Worm (Caenorhabditis elegans) whole organism, L4 larva: ENCODE data around the gene ZK418.10.

Experiments used
- D1046.2 ChIP-seq: fragments of 200-800 bp; sonication (Bioruptor generic); IDR thresholded peaks from 2 replicates; pipeline ENCODE4 v1.3.6; 2022; ENCODE audit warnings: missing genetic modification characterization, missing compliant biosample characterization
- F49E8.2 ChIP-seq: sonication (generic microtip); optimal IDR thresholded peaks from 2 replicates; lab custom pipeline; 2016; ENCODE audit warnings: missing compliant biosample characterization, mild to moderate bottlenecking, missing genetic modification characterization, borderline replicate concordance
- Y105C5A.15 ChIP-seq: fragments of 200-800 bp; sonication (Bioruptor generic); IDR thresholded peaks from 2 replicates; pipeline ENCODE4 v1.3.6; 2022; ENCODE audit warnings: missing genetic modification characterization, missing compliant biosample characterization
- Y48G9A.11 ChIP-seq: fragments of 200-800 bp; sonication (Bioruptor generic); IDR thresholded peaks from 2 replicates; pipeline ENCODE4 v1.3.6; 2022; ENCODE audit warnings: missing genetic modification reagents, missing genetic modification characterization, missing compliant biosample characterization
- ZK546.5 ChIP-seq, 2 experiments: sonication (generic microtip); optimal IDR thresholded peaks; 2 replicates each; lab custom pipeline; 2017; ENCODE audit warnings: missing biosample characterization in 2 of 2, missing genetic modification characterization in 2 of 2
- aha-1 ChIP-seq: fragments of 150-350 bp; peaks from one replicate; lab custom pipeline; 2014; ENCODE audit warnings: missing biosample characterization, missing genetic modification characterization
- arid-1 ChIP-seq: fragments of 200-800 bp; sonication (Bioruptor generic); conservative IDR thresholded peaks from 2 replicates; pipeline ENCODE4 v1.3.6; 2022; ENCODE audit warnings: missing genetic modification reagents, missing genetic modification characterization, missing compliant biosample characterization
- ceh-20 ChIP-seq: fragments of 200-800 bp; sonication (Bioruptor generic); IDR thresholded peaks from 2 replicates; pipeline ENCODE4 v1.3.6; 2022; ENCODE audit warnings: missing genetic modification reagents, missing genetic modification characterization, missing compliant biosample characterization
- ceh-28 ChIP-seq: fragments of 150-350 bp; optimal IDR thresholded peaks from 2 replicates; lab custom pipeline; 2014; ENCODE audit warnings: missing biosample characterization, missing genetic modification reagents, missing genetic modification characterization
- ceh-32 ChIP-seq: sonication (generic microtip); optimal IDR thresholded peaks from 2 replicates; lab custom pipeline; 2016; ENCODE audit warnings: mild to moderate bottlenecking, missing genetic modification characterization, missing compliant biosample characterization; ENCODE audit not compliant: poor library complexity
- ceh-82 ChIP-seq: sonication (generic microtip); optimal IDR thresholded peaks from 2 replicates; lab custom pipeline; 2017; ENCODE audit warnings: missing biosample characterization, missing genetic modification characterization
- ces-1 ChIP-seq: fragments of 150-350 bp; sonication (generic microtip); optimal IDR thresholded peaks from 4 replicates; lab custom pipeline; 2014; ENCODE audit warnings: missing biosample characterization, missing genetic modification reagents, missing genetic modification characterization
- cey-2 ChIP-seq: sonication (generic microtip); optimal IDR thresholded peaks from 3 replicates; lab custom pipeline; 2017; ENCODE audit warnings: missing genetic modification characterization, mild to moderate bottlenecking, missing compliant biosample characterization, antibody characterized with exemption, borderline replicate concordance; ENCODE audit not compliant: insufficient read depth
- ctbp-1 ChIP-seq: fragments of 200-800 bp; sonication (Bioruptor generic); IDR thresholded peaks from 2 replicates; pipeline ENCODE4 v1.3.6; 2022; ENCODE audit warnings: missing genetic modification reagents, missing genetic modification characterization, missing compliant biosample characterization
- daf-12 ChIP-seq: fragments of 150-350 bp; optimal IDR thresholded peaks from 2 replicates; lab custom pipeline; 2014; ENCODE audit warnings: missing biosample characterization, missing genetic modification reagents, missing genetic modification characterization
- daf-16 ChIP-seq, 3 experiments: sonication (generic microtip); optimal IDR thresholded peaks; 2 replicates each; lab custom pipeline; 2016 to 2017; ENCODE audit warnings: missing genetic modification characterization in 3 of 3, missing genetic modification reagents in 3 of 3, mild to moderate bottlenecking in 2 of 3, missing compliant biosample characterization in 2 of 3, missing biosample characterization in 1 of 3, moderate library complexity in 1 of 3
- dmd-6 ChIP-seq: fragments of 200-800 bp; sonication (Bioruptor generic); IDR thresholded peaks from 2 replicates; pipeline ENCODE4 v1.3.6; 2022; ENCODE audit warnings: missing genetic modification reagents, missing genetic modification characterization, missing compliant biosample characterization
- dpl-1 ChIP-seq: fragments of 150-350 bp; optimal IDR thresholded peaks from 2 replicates; lab custom pipeline; 2014; ENCODE audit warnings: missing biosample characterization, missing genetic modification reagents, missing genetic modification characterization
- duxl-1 ChIP-seq: sonication (generic microtip); optimal IDR thresholded peaks from 2 replicates; lab custom pipeline; 2016; ENCODE audit warnings: mild to moderate bottlenecking, missing genetic modification characterization, moderate library complexity, missing compliant biosample characterization; ENCODE audit not compliant: poor library complexity
- fos-1 ChIP-seq: fragments of 150-350 bp; optimal IDR thresholded peaks from 2 replicates; lab custom pipeline; 2014; ENCODE audit warnings: missing biosample characterization, missing genetic modification characterization
- hlh-11 ChIP-seq: fragments of 200-800 bp; sonication (Bioruptor generic); optimal IDR thresholded peaks from 2 replicates; lab custom pipeline; 2018; ENCODE audit warnings: mild to moderate bottlenecking, missing genetic modification characterization, missing compliant biosample characterization
- hmg-1.1 ChIP-seq: fragments of 200-800 bp; sonication (Bioruptor generic); IDR thresholded peaks from 2 replicates; pipeline ENCODE4 v1.3.6; 2022; ENCODE audit warnings: missing genetic modification reagents, missing genetic modification characterization, missing compliant biosample characterization
- lim-7 ChIP-seq: fragments of 200-800 bp; sonication (Bioruptor generic); IDR thresholded peaks from 2 replicates; pipeline ENCODE4 v1.3.6; 2022; ENCODE audit warnings: missing genetic modification characterization, missing compliant biosample characterization
- lin-1 ChIP-seq: fragments of 200-800 bp; sonication (Bioruptor generic); IDR thresholded peaks from 2 replicates; pipeline ENCODE4 v1.3.6; 2022; ENCODE audit warnings: missing genetic modification reagents, missing genetic modification characterization, missing compliant biosample characterization
- lin-13 ChIP-seq: fragments of 150-350 bp; optimal IDR thresholded peaks from 2 replicates; lab custom pipeline; 2014; ENCODE audit warnings: missing biosample characterization, missing genetic modification reagents, missing genetic modification characterization
- lin-29 ChIP-seq: fragments of 200-800 bp; sonication (Bioruptor generic); IDR thresholded peaks from 2 replicates; pipeline ENCODE4 v1.3.6; 2022; ENCODE audit warnings: missing genetic modification reagents, missing genetic modification characterization, missing compliant biosample characterization
- lin-38 ChIP-seq: fragments of 200-800 bp; sonication (Bioruptor generic); IDR thresholded peaks from 2 replicates; pipeline ENCODE4 v1.3.6; 2022; ENCODE audit warnings: missing genetic modification reagents, missing genetic modification characterization, missing compliant biosample characterization
- madf-5 ChIP-seq, 2 experiments: fragments of 200-800 bp; sonication (Bioruptor generic); IDR thresholded peaks; 2 replicates each; pipeline ENCODE4 v1.3.6; 2022; ENCODE audit warnings: missing compliant biosample characterization in 2 of 2, missing genetic modification characterization in 2 of 2
- madf-9 ChIP-seq: fragments of 200-800 bp; sonication (Bioruptor generic); conservative IDR thresholded peaks from 2 replicates; pipeline ENCODE4 v1.3.6; 2022; ENCODE audit warnings: missing genetic modification reagents, missing genetic modification characterization, missing compliant biosample characterization
- mep-1 ChIP-seq: fragments of 150-350 bp; sonication (generic microtip); optimal IDR thresholded peaks from 3 replicates; lab custom pipeline; 2014; ENCODE audit warnings: missing biosample characterization, missing genetic modification characterization
- mes-2 ChIP-seq: sonication (generic microtip); optimal IDR thresholded peaks from 2 replicates; lab custom pipeline; 2016; ENCODE audit warnings: missing genotype, mild to moderate bottlenecking, missing genetic modification characterization, missing compliant biosample characterization; ENCODE audit not compliant: poor library complexity, severe bottlenecking
- nhr-102 ChIP-seq: sonication (generic microtip); optimal IDR thresholded peaks from 2 replicates; lab custom pipeline; 2016; ENCODE audit warnings: mild to moderate bottlenecking, missing genetic modification characterization, moderate library complexity, missing compliant biosample characterization
- nhr-237 ChIP-seq: sonication (generic microtip); optimal IDR thresholded peaks from 2 replicates; lab custom pipeline; 2017; ENCODE audit warnings: missing biosample characterization, missing genetic modification characterization
- nhr-28 ChIP-seq: fragments of 150-350 bp; optimal IDR thresholded peaks from 2 replicates; lab custom pipeline; 2014; ENCODE audit warnings: missing biosample characterization, missing genetic modification characterization
- nhr-77 ChIP-seq: fragments of 150-350 bp; optimal IDR thresholded peaks from 2 replicates; lab custom pipeline; 2014; ENCODE audit warnings: missing biosample characterization, missing genetic modification characterization
- pqm-1 ChIP-seq: sonication (generic microtip); optimal IDR thresholded peaks from 2 replicates; lab custom pipeline; 2017; ENCODE audit warnings: missing biosample characterization, missing genetic modification characterization
- rbr-2 ChIP-seq: sonication (generic microtip); optimal IDR thresholded peaks from 2 replicates; lab custom pipeline; 2016; ENCODE audit warnings: missing genotype, missing genetic modification characterization, missing compliant biosample characterization
- saeg-2 ChIP-seq: fragments of 200-800 bp; sonication (Bioruptor generic); IDR thresholded peaks from 2 replicates; pipeline ENCODE4 v1.3.6; 2022; ENCODE audit warnings: missing genetic modification reagents, missing genetic modification characterization, missing compliant biosample characterization
- skn-1 ChIP-seq: fragments of 150-350 bp; optimal IDR thresholded peaks from 2 replicates; lab custom pipeline; 2014; ENCODE audit warnings: missing biosample characterization, missing genetic modification characterization
- snpc-1.2 ChIP-seq: fragments of 200-800 bp; sonication (Bioruptor generic); IDR thresholded peaks from 2 replicates; pipeline ENCODE4 v1.3.6; 2022; ENCODE audit warnings: missing genetic modification reagents, missing genetic modification characterization, missing compliant biosample characterization
- spr-1 ChIP-seq: sonication (generic microtip); optimal IDR thresholded peaks from 2 replicates; lab custom pipeline; 2016; ENCODE audit warnings: mild to moderate bottlenecking, missing genetic modification characterization, missing compliant biosample characterization
- unc-130 ChIP-seq: sonication (generic microtip); optimal IDR thresholded peaks from 2 replicates; lab custom pipeline; 2016; ENCODE audit warnings: missing genetic modification reagents, missing genetic modification characterization, missing compliant biosample characterization
- ztf-11 ChIP-seq: fragments of 150-350 bp; optimal IDR thresholded peaks from 2 replicates; lab custom pipeline; 2014; ENCODE audit warnings: missing biosample characterization, missing genetic modification characterization
- ztf-7 ChIP-seq: fragments of 150-350 bp; optimal IDR thresholded peaks from 2 replicates; lab custom pipeline; 2014; ENCODE audit warnings: missing biosample characterization, missing genetic modification characterization

Gene ZK418.10

ce11 chrIII:7106854-7107253, 16.4 kb upstream of the ZK418.10 start (continued):
- no peak for TF ChIP-seq ceh-32 (tag; lab: Kevin White, UChicago)
- no peak for TF ChIP-seq nhr-237 (tag; lab: Kevin White, UChicago)
- TF ChIP-seq ceh-28 (tag; lab: Kevin White, UChicago): no peak
- no peak for TF ChIP-seq mep-1
- TF ChIP-seq pqm-1 (tag; lab: Kevin White, UChicago): peak; percentile 62
- TF ChIP-seq spr-1 (tag; lab: Kevin White, UChicago): no peak
- TF ChIP-seq lin-29 (GFP tag; lab: Robert Waterston, UW): no peak
- no peak for TF ChIP-seq dpl-1
- TF ChIP-seq snpc-1.2 (GFP tag; lab: Robert Waterston, UW): no peak
- peak; percentile 57 for TF ChIP-seq hlh-11
- no peak for TF ChIP-seq saeg-2 (GFP tag; lab: Robert Waterston, UW)
- no peak for TF ChIP-seq nhr-77 (tag; lab: Kevin White, UChicago)
- TF ChIP-seq madf-9 (GFP tag; lab: Robert Waterston, UW): no peak
- TF ChIP-seq daf-16 (GFP tag; optimal IDR thresholded peaks at IDR 0.05; lab: Kevin White, UChicago): no peak
- peak; percentile 85 for TF ChIP-seq daf-16 (tag; optimal IDR thresholded peaks at IDR 0.05; lab: Kevin White, UChicago)
- peak; percentile 14 for TF ChIP-seq nhr-28 (tag; lab: Kevin White, UChicago)
- no peak for TF ChIP-seq lin-13
- peak; percentile 14; the same call in 1 of the 2 replicates for TF ChIP-seq dmd-6 (GFP tag; lab: Robert Waterston, UW)
- no peak for TF ChIP-seq nhr-102 (tag; lab: Kevin White, UChicago)

DNA sequence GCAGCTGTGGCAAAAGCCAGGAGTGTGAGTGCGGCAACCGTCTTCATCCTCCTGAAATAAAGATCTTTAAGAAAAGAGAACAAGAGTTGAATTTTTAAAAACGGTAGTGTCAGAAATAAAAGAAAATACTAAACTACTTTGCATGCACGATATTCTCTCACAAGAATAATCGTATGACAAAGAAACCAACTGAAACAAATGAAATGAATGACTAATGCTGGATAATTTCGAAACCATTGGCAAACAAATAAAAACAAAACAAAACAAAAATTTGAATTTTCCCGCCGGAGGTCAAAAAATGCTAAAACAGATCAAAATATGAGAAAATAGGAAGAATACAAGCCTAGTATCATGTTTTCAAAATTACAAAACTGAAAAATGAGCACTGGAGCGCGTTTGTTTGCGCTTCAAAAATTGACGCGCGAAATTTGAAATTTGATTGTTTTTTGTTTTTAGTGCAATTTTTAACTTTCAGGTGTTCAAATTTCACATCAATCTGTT, 13.5 kb upstream of the ZK418.10 start, which contains the start of gene cpg-2:
Gene cpg-2 (minus strand): TSS at position 51 of the 501 bp plus-strand sequence.
- TF ChIP-seq nhr-28 (tag; lab: Kevin White, UChicago) (no peak), skn-1 (tag; lab: Kevin White, UChicago) (no peak), duxl-1 (tag; lab: Kevin White, UChicago) (no peak), snpc-1.2 (GFP tag; lab: Robert Waterston, UW) (peak; percentile 39; the same call in 1 of the 2 replicates), hmg-1.1 (no peak), aha-1 (tag; lab: Kevin White, UChicago) (no peak), hlh-11 (no peak), mes-2 (no peak), Y48G9A.11 (GFP tag; lab: Robert Waterston, UW) (peak; percentile 86), daf-16 (GFP tag; optimal IDR thresholded peaks at IDR 0.05; lab: Kevin White, UChicago) (no peak), daf-16 (tag; optimal IDR thresholded peaks at IDR 0.05; lab: Kevin White, UChicago) (no peak), unc-130 (GFP tag; lab: Kevin White, UChicago) (peak; percentile 96), ceh-82 (tag; lab: Kevin White, UChicago) (no peak), lin-38 (GFP tag; lab: Robert Waterston, UW) (peak; percentile 90), F49E8.2 (tag; lab: Kevin White, UChicago) (peak; percentile 82), daf-12 (no peak)

DNA sequence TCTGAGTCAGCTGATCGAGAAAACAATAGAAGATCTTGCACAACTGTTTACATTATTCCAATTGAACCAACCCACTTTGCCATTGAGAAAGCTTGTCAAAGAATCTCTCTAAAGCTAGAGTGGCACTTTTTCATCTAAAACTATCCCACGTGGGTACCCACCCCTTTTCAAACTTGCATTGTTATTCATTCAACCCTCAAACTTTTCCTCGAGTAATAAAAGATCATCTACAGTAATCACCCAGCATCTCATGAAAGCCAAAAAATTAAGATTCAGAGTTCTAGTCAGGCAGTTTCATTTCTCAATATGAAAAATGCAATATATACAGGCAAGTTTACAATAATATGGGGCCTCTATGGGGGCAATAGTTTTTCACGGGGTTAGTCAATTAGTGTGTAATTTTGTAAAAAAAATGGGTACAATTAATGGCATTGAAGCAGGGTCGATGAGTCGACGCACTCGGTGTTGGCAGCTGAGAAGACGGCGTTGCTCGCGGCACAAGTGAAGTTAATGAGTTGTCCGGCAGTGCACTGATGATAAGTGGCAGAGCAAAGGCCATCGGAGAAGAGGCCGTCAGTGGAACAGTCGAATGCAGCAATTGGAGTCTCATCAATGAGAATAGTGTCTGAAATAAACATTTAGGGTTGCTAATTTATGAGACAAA, 11.5 kb upstream of the ZK418.10 start:
- TF ChIP-seq snpc-1.2 (GFP tag; lab: Robert Waterston, UW) (no peak), ceh-32 (tag; lab: Kevin White, UChicago) (no peak), ztf-7 (no peak), pqm-1 (tag; lab: Kevin White, UChicago) (no peak), ceh-20 (GFP tag; lab: Robert Waterston, UW) (no peak), unc-130 (GFP tag; lab: Kevin White, UChicago) (peak; percentile 79), lim-7 (GFP tag; lab: Robert Waterston, UW) (0 out of 2 replicates have a peak, but pooled peaks have one; percentile 43), daf-16 (GFP tag; optimal IDR thresholded peaks at IDR 0.05; lab: Kevin White, UChicago) (no peak), daf-16 (tag; optimal IDR thresholded peaks at IDR 0.05; lab: Kevin White, UChicago) (no peak), ces-1 (GFP tag; lab: Kevin White, UChicago) (no peak), F49E8.2 (tag; lab: Kevin White, UChicago) (peak; percentile 25), madf-5 (GFP tag; IDR thresholded peaks at IDR 0.05; lab: Robert Waterston, UW) (peak in 1 of 2 experiments; percentile 35; a peak in 1 of 4 replicates), arid-1 (GFP tag; lab: Robert Waterston, UW) (0 out of 2 replicates have a peak, but pooled peaks have one; percentile 20), rbr-2 (tag; lab: Kevin White, UChicago) (no peak), ztf-11 (tag; lab: Kevin White, UChicago) (no peak), lin-1 (0 out of 2 replicates have a peak, but pooled peaks have one; percentile 31), fos-1 (tag; lab: Kevin White, UChicago) (no peak), ctbp-1 (no peak), Y105C5A.15 (GFP tag; lab: Robert Waterston, UW) (0 out of 2 replicates have a peak, but pooled peaks have one; percentile 9), cey-2 (tag; lab: Kevin White, UChicago) (no peak), ZK546.5 (tag; optimal IDR thresholded peaks at IDR 0.05; lab: Kevin White, UChicago) (no peak), D1046.2 (GFP tag; lab: Robert Waterston, UW) (0 out of 2 replicates have a peak, but pooled peaks have one; percentile 13)
